Fruit fly (Drosophila melanogaster) whole organism, wandering third instar larva: ENCODE results near the gene CG11726.

Experiments
- Abd-B ChIP-seq: fragments of >200 bp; optimal IDR thresholded peaks from 2 replicates; lab custom pipeline; 2017; ENCODE audit warnings: missing biosample characterization, missing genetic modification characterization
- CG32264 ChIP-seq: fragments of 200-800 bp; sonication (Bioruptor generic); optimal IDR thresholded peaks from 2 replicates; lab custom pipeline; 2016; ENCODE audit warnings: missing biosample characterization, missing genetic modification characterization
- CG9705 ChIP-seq: fragments of 200-800 bp; sonication (Bioruptor generic); optimal IDR thresholded peaks from 2 replicates; lab custom pipeline; 2018; ENCODE audit warnings: missing biosample characterization, mild to moderate bottlenecking, missing genetic modification characterization
- CrebA ChIP-seq: fragments of 200-800 bp; sonication (Bioruptor generic); optimal IDR thresholded peaks from 2 replicates; lab custom pipeline; 2016; ENCODE audit warnings: missing biosample characterization, mild to moderate bottlenecking, missing genetic modification characterization, borderline replicate concordance
- Dfd ChIP-seq: fragments of >200 bp; optimal IDR thresholded peaks from 2 replicates; lab custom pipeline; 2017; ENCODE audit warnings: missing biosample characterization, missing genetic modification characterization
- Dif ChIP-seq: fragments of 200-275, 200-300 bp; sonication (Bioruptor generic); optimal IDR thresholded peaks from 2 replicates; lab custom pipeline; 2018; ENCODE audit warnings: missing biosample characterization, missing genetic modification characterization; ENCODE audit not compliant: partially characterized antibody
- GATAd ChIP-seq: sonication (Bioruptor generic); optimal IDR thresholded peaks from 2 replicates; lab custom pipeline; 2016; ENCODE audit warnings: missing biosample characterization, missing genetic modification characterization
- HLH106 ChIP-seq: fragments of 200-800 bp; optimal IDR thresholded peaks from 3 replicates; lab custom pipeline; 2019; ENCODE audit warnings: missing biosample characterization, mild to moderate bottlenecking, missing genetic modification characterization, moderate library complexity
- Hnf4 ChIP-seq: fragments of 200-800 bp; sonication (Bioruptor generic); optimal IDR thresholded peaks from 2 replicates; lab custom pipeline; 2016; ENCODE audit warnings: missing biosample characterization, mild to moderate bottlenecking, missing genetic modification characterization
- Hr78 ChIP-seq: fragments of >200 bp; optimal IDR thresholded peaks from 2 replicates; lab custom pipeline; 2017; ENCODE audit warnings: missing biosample characterization, missing genetic modification characterization
- Hr83 ChIP-seq: fragments of 200-300 bp; sonication (Bioruptor generic); optimal IDR thresholded peaks from 2 replicates; lab custom pipeline; 2016; ENCODE audit warnings: missing biosample characterization, mild to moderate bottlenecking, missing genetic modification characterization, moderate library complexity; ENCODE audit not compliant: poor library complexity, severe bottlenecking
- Jra ChIP-seq: sonication (Bioruptor generic); optimal IDR thresholded peaks from 2 replicates; lab custom pipeline; 2016; ENCODE audit warnings: missing biosample characterization, missing genetic modification characterization
- Mio ChIP-seq: sonication (Bioruptor generic); optimal IDR thresholded peaks from 2 replicates; lab custom pipeline; 2016; ENCODE audit warnings: missing biosample characterization, missing genetic modification characterization
- N ChIP-seq: fragments of >200 bp; optimal IDR thresholded peaks from 2 replicates; lab custom pipeline; 2018; ENCODE audit warnings: missing biosample characterization, missing external identifiers, missing genetic modification characterization
- OdsH ChIP-seq: fragments of 200-800 bp; sonication (Bioruptor generic); optimal IDR thresholded peaks from 2 replicates; lab custom pipeline; 2016; ENCODE audit warnings: missing biosample characterization, mild to moderate bottlenecking, missing genetic modification characterization
- Rel ChIP-seq, 2 experiments: fragments of 200-800 bp; sonication (Bioruptor generic) in 1 of 2; optimal IDR thresholded peaks; 2 replicates in 1 of 2; 3 replicates in 1 of 2; lab custom pipeline; 2016 to 2019; ENCODE audit warnings: mild to moderate bottlenecking in 2 of 2, missing biosample characterization in 2 of 2, missing genetic modification characterization in 2 of 2, moderate library complexity in 1 of 2
- Sp1 ChIP-seq: fragments of 200-800 bp; sonication (Bioruptor generic); optimal IDR thresholded peaks from 3 replicates; lab custom pipeline; 2019; ENCODE audit warnings: missing biosample characterization, mild to moderate bottlenecking, missing genetic modification characterization, moderate library complexity
- Vsx2 ChIP-seq: fragments of 200-300, 225-300 bp; sonication (Bioruptor generic); optimal IDR thresholded peaks from 2 replicates; lab custom pipeline; 2018; ENCODE audit warnings: missing biosample characterization, missing genetic modification characterization; ENCODE audit not compliant: partially characterized antibody
- br ChIP-seq: fragments of 200-800 bp; sonication (Bioruptor generic); optimal IDR thresholded peaks from 2 replicates; lab custom pipeline; 2016; ENCODE audit warnings: missing biosample characterization, missing genetic modification characterization
- brk ChIP-seq: fragments of 200-800 bp; sonication (Bioruptor generic); optimal IDR thresholded peaks from 2 replicates; lab custom pipeline; 2016; ENCODE audit warnings: missing biosample characterization, mild to moderate bottlenecking, missing genetic modification characterization
- dl ChIP-seq, 2 experiments: fragments of 175-275, 200-275 bp in 1 of 2; fragments of 200-275 bp in 1 of 2; sonication (Bioruptor generic); optimal IDR thresholded peaks; lab custom pipeline; 2018; ENCODE audit warnings: mild to moderate bottlenecking in 2 of 2, missing biosample characterization in 2 of 2, missing genetic modification characterization in 2 of 2, moderate library complexity in 2 of 2; ENCODE audit not compliant: partially characterized antibody in 2 of 2, insufficient read depth in 1 of 2
- dmrt93B ChIP-seq: fragments of 200-800 bp; sonication (Bioruptor generic); optimal IDR thresholded peaks from 2 replicates; lab custom pipeline; 2018; ENCODE audit warnings: missing biosample characterization, mild to moderate bottlenecking, missing genetic modification characterization
- dsf ChIP-seq: sonication (Bioruptor generic); optimal IDR thresholded peaks from 2 replicates; lab custom pipeline; 2016; ENCODE audit warnings: missing biosample characterization, missing genetic modification characterization, borderline replicate concordance
- ey ChIP-seq: fragments of 200-800 bp; sonication (Bioruptor generic); optimal IDR thresholded peaks from 2 replicates; lab custom pipeline; 2016; ENCODE audit warnings: missing biosample characterization, missing genetic modification characterization
- foxo ChIP-seq, 2 experiments: fragments of 200-800 bp; sonication (Bioruptor generic); optimal IDR thresholded peaks; 2 replicates in 1 of 2; 3 replicates in 1 of 2; lab custom pipeline; 2016 to 2017; ENCODE audit warnings: missing biosample characterization in 2 of 2, missing genetic modification characterization in 2 of 2
- fru ChIP-seq: fragments of 200-800 bp; sonication (Bioruptor generic); optimal IDR thresholded peaks from 3 replicates; lab custom pipeline; 2016; ENCODE audit warnings: missing biosample characterization, mild to moderate bottlenecking, missing genetic modification characterization
- h ChIP-seq: fragments of 200-800 bp; sonication (Bioruptor generic); optimal IDR thresholded peaks from 3 replicates; lab custom pipeline; 2016; ENCODE audit warnings: missing biosample characterization, mild to moderate bottlenecking, missing genetic modification characterization
- jim ChIP-seq: fragments of 175-275, 200-325 bp; sonication (Bioruptor generic); optimal IDR thresholded peaks from 2 replicates; lab custom pipeline; 2016; ENCODE audit warnings: missing biosample characterization, mild to moderate bottlenecking, missing genetic modification characterization
- lola ChIP-seq: fragments of >200 bp; optimal IDR thresholded peaks from 2 replicates; lab custom pipeline; 2017; ENCODE audit warnings: missing biosample characterization, missing genetic modification characterization
- pan ChIP-seq: fragments of >200 bp; optimal IDR thresholded peaks from 2 replicates; lab custom pipeline; 2017
- psq ChIP-seq: fragments of 200-800 bp; sonication (Bioruptor generic); optimal IDR thresholded peaks from 3 replicates; lab custom pipeline; 2017; ENCODE audit warnings: missing biosample characterization, mild to moderate bottlenecking, missing genetic modification characterization, moderate library complexity
- rgr ChIP-seq: fragments of 200-800 bp; sonication (Bioruptor generic); optimal IDR thresholded peaks from 3 replicates; lab custom pipeline; 2016; ENCODE audit warnings: missing biosample characterization, mild to moderate bottlenecking, missing genetic modification characterization
- sage ChIP-seq: fragments of 200-800 bp; sonication (Bioruptor generic); optimal IDR thresholded peaks from 2 replicates; lab custom pipeline; 2016; ENCODE audit warnings: missing biosample characterization, mild to moderate bottlenecking, missing genetic modification characterization
- sv ChIP-seq: fragments of 200-800 bp; sonication (Bioruptor generic); optimal IDR thresholded peaks from 3 replicates; lab custom pipeline; 2016; ENCODE audit warnings: missing biosample characterization, missing genetic modification characterization
- tai ChIP-seq: sonication (Bioruptor generic); optimal IDR thresholded peaks from 2 replicates; lab custom pipeline; 2016; ENCODE audit warnings: missing biosample characterization, missing genetic modification characterization
- usp ChIP-seq: fragments of >200 bp; optimal IDR thresholded peaks from 2 replicates; lab custom pipeline; 2017; ENCODE audit warnings: missing biosample characterization, missing genetic modification characterization
- woc ChIP-seq: sonication (Bioruptor generic); optimal IDR thresholded peaks from 2 replicates; lab custom pipeline; 2016; ENCODE audit warnings: missing biosample characterization, mild to moderate bottlenecking, missing genetic modification characterization

Gene CG11726

dm6 chr3L:11366422-11366821 is 28.1 kb upstream of the CG11726 start:
- TF ChIP-seq psq (GFP tag; lab: Kevin White, UChicago) (peak; percentile 74), rgr (GFP tag; lab: Kevin White, UChicago) (peak; percentile 41), sv (no peak), Abd-B (GFP tag; lab: Kevin White, UChicago) (no peak), tai (no peak), Dif (GFP tag; lab: Kevin White, UChicago) (no peak), Sp1 (no peak), usp (GFP tag; lab: Kevin White, UChicago) (no peak), Hr83 (peak; percentile 13), N (no peak), Rel (GFP tag; optimal IDR thresholded peaks at IDR 0.05; lab: Kevin White, UChicago) (no peak), Rel (tag; optimal IDR thresholded peaks at IDR 0.05; lab: Kevin White, UChicago) (peak; percentile 2), pan (lab: Kevin White, UChicago) (no peak), h (no peak), Hr78 (GFP tag; lab: Kevin White, UChicago) (no peak), sage (GFP tag; lab: Kevin White, UChicago) (no peak), dl (GFP tag; optimal IDR thresholded peaks at IDR 0.05; lab: Kevin White, UChicago; ENCODE audit: insufficient read depth in 1 of 2, partially characterized antibody in 2 of 2) (peak in 1 of 2 experiments; percentile 1), HLH106 (tag; lab: Kevin White, UChicago) (no peak), Hnf4 (GFP tag; lab: Kevin White, UChicago) (no peak), CrebA (GFP tag; lab: Kevin White, UChicago) (no peak), Vsx2 (GFP tag; lab: Kevin White, UChicago) (no peak), br (GFP tag; lab: Kevin White, UChicago) (no peak), woc (GFP tag; lab: Kevin White, UChicago) (no peak), CG32264 (GFP tag; lab: Kevin White, UChicago) (no peak), brk (GFP tag; lab: Kevin White, UChicago) (no peak), Jra (GFP tag; lab: Kevin White, UChicago) (no peak), Mio (no peak), CG9705 (GFP tag; lab: Kevin White, UChicago) (no peak), jim (GFP tag; lab: Kevin White, UChicago) (no peak), fru (no peak), ey (GFP tag; lab: Kevin White, UChicago) (no peak), lola (GFP tag; lab: Kevin White, UChicago) (no peak), dsf (GFP tag; lab: Kevin White, UChicago) (no peak), OdsH (GFP tag; lab: Kevin White, UChicago) (no peak)

dm6 chr3L:11367797-11368196 is 26.7 kb upstream of the CG11726 start:
- no peak for TF ChIP-seq N
- TF ChIP-seq ey (GFP tag; lab: Kevin White, UChicago) = no peak
- no peak for TF ChIP-seq fru
- no peak for TF ChIP-seq psq (GFP tag; lab: Kevin White, UChicago)
- no peak for TF ChIP-seq pan (lab: Kevin White, UChicago)
- TF ChIP-seq Dif (GFP tag; lab: Kevin White, UChicago) = no peak
- no peak for TF ChIP-seq CG32264 (GFP tag; lab: Kevin White, UChicago)
- TF ChIP-seq foxo (GFP tag; optimal IDR thresholded peaks at IDR 0.05; lab: Kevin White, UChicago) = peak in 1 of 2 experiments; percentile 34
- peak; percentile 3 for TF ChIP-seq Hnf4 (GFP tag; lab: Kevin White, UChicago)
- TF ChIP-seq OdsH (GFP tag; lab: Kevin White, UChicago) = peak; percentile 5
- no peak for TF ChIP-seq lola (GFP tag; lab: Kevin White, UChicago)
- no peak for TF ChIP-seq brk (GFP tag; lab: Kevin White, UChicago)
- TF ChIP-seq HLH106 (tag; lab: Kevin White, UChicago) = peak; percentile 1
- no peak for TF ChIP-seq tai
- no peak for TF ChIP-seq woc (GFP tag; lab: Kevin White, UChicago)
- TF ChIP-seq dl (GFP tag; optimal IDR thresholded peaks at IDR 0.05; lab: Kevin White, UChicago; ENCODE audit: insufficient read depth in 1 of 2, partially characterized antibody in 2 of 2) = no peak
- TF ChIP-seq Abd-B (GFP tag; lab: Kevin White, UChicago) = no peak
- TF ChIP-seq Jra (GFP tag; lab: Kevin White, UChicago) = no peak
- TF ChIP-seq sage (GFP tag; lab: Kevin White, UChicago) = no peak
- TF ChIP-seq Hr83 = no peak
- TF ChIP-seq GATAd = no peak
- TF ChIP-seq h = peak; percentile 3
- TF ChIP-seq jim (GFP tag; lab: Kevin White, UChicago) = no peak
- TF ChIP-seq dmrt93B (GFP tag; lab: Kevin White, UChicago) = no peak
- no peak for TF ChIP-seq br (GFP tag; lab: Kevin White, UChicago)
- no peak for TF ChIP-seq Sp1
- no peak for TF ChIP-seq Dfd (GFP tag; lab: Kevin White, UChicago)
